Worm (Caenorhabditis elegans): ENCODE results near the gene perm-3.
A peak's percentile ranks its signal among the peaks of the same experiment; 100 is the strongest.

perm-3 gene

ce11 chrIV:5380140-5380539 is 14.5 kb downstream of the perm-3 start:
- peak; percentile 67 for TF ChIP-seq nhr-80 (tag; optimal IDR thresholded peaks at IDR 0.05)
- TF ChIP-seq ceh-79 (tag; optimal IDR thresholded peaks at IDR 0.05), result no peak

ce11 chrIV:5377062-5377461 is 17.5 kb downstream of the perm-3 start, which contains the start of gene elo-5:
elo-5 (minus strand) TSS chrIV:5377117.
- peak; percentile 77 for TF ChIP-seq nhr-80 (tag; optimal IDR thresholded peaks at IDR 0.05)
- no peak for TF ChIP-seq repo-1 (tag; optimal IDR thresholded peaks at IDR 0.05)

DNA sequence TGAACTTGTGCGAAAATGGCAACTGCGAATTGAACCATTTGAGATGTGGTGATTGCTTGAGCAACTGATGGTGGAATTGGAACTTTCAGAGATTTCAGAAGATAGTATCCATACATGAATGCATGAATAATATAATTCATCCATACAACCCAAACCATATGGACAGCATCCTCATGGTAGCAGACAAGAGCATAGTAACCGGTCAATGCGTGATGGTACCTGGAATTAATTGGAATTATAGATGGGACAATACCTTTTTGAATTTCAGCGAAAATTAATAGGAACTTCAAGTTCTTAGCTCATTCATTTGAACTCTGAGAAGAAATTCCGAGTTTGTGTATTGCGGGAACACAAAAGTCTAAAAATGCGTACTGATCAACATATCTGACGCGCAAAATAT is 19.7 kb downstream of the perm-3 start:
- TF ChIP-seq F52B5.7 (tag; optimal IDR thresholded peaks at IDR 0.05), result peak; percentile 51
- TF ChIP-seq Y53G8AR.9 (GFP tag; conservative IDR thresholded peaks at IDR 0.05), result 0 out of 2 replicates have a peak, but pooled peaks have one; percentile 9
- TF ChIP-seq zim-3 (tag; optimal IDR thresholded peaks at IDR 0.05), result peak; percentile 35
- 0 out of 2 replicates have a peak, but pooled peaks have one; percentile 4 for TF ChIP-seq cebp-2 (GFP tag; IDR thresholded peaks at IDR 0.05)
- 0 out of 2 replicates have a peak, but pooled peaks have one; percentile 7 for TF ChIP-seq Y56A3A.18 (GFP tag; IDR thresholded peaks at IDR 0.05)
- no peak for TF ChIP-seq snpc-1.1 (tag; optimal IDR thresholded peaks at IDR 0.05; ENCODE audit: insufficient read depth)

DNA sequence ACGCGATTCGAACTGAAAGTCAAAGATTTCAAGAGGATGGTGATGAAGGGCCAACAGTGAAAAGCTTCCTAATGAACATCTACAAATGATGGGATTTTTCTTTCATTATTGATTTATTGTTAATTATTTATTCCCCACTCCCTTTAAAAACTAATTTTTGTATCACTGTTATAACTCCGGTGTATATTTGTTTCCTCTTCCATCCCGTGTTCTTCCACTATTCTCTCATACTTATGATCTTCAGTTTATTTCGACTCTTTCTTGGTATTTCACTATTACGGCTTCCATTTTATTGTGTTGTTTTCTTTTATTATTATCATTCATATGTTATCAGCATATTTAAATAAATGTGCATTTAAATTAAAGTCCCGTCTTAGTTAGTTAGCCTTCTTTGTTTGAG is 20.3 kb downstream of the perm-3 start:
- TF ChIP-seq nhr-80 (tag; optimal IDR thresholded peaks at IDR 0.05) (peak; percentile 66), snpc-1.3 (tag; optimal IDR thresholded peaks at IDR 0.05; ENCODE audit: insufficient read depth) (peak; percentile 34), C17E4.6 (GFP tag; IDR thresholded peaks at IDR 0.05) (no peak), madf-10 (tag; optimal IDR thresholded peaks at IDR 0.05) (no peak), let-607 (tag; optimal IDR thresholded peaks at IDR 0.05) (no peak), rpc-1 (optimal IDR thresholded peaks at IDR 0.05) (no peak), rpc-1 (tag; optimal IDR thresholded peaks at IDR 0.05) (no peak), zim-3 (tag; optimal IDR thresholded peaks at IDR 0.05) (no peak), C06A6.2 (GFP tag; conservative IDR thresholded peaks at IDR 0.05) (0 out of 2 replicates have a peak, but pooled peaks have one; percentile 6), F23B12.7 (tag; optimal IDR thresholded peaks at IDR 0.05; ENCODE audit: insufficient read depth) (peak; percentile 47), ZK185.1 (tag; optimal IDR thresholded peaks at IDR 0.05; ENCODE audit: poor library complexity, severe bottlenecking) (peak; percentile 24), ztf-18 (tag; optimal IDR thresholded peaks at IDR 0.05) (no peak), nhr-90 (tag; optimal IDR thresholded peaks at IDR 0.05) (peak; percentile 44), lir-1 (GFP tag; conservative IDR thresholded peaks at IDR 0.05) (no peak)

DNA sequence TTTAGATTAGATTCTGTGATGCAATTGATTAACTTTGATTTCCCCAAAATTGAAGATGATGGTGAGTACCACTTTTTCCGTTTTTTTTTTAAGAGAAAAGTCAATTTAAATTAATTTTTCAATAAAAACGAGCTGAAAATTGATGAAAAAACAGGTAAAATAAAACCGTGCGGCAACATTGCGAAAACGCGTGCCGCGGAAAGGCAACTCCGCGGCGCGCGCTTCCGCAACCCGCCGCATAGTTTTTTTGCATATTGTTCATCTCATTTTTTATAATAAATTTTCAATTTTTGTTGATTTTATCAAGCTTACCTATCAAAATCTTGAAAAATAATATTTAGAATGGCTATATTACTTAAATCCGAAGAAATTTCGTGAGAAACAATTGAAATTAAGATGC is 23.7 kb downstream of the perm-3 start:
- no peak for TF ChIP-seq snpc-4 (GFP tag; optimal IDR thresholded peaks at IDR 0.05)
- peak in 2 of 4 experiments; percentile 65 to 78 for TF ChIP-seq snpc-4 (tag; optimal IDR thresholded peaks at IDR 0.05)
- TF ChIP-seq attf-3 (GFP tag; conservative IDR thresholded peaks at IDR 0.05), result no peak
- no peak for TF ChIP-seq cebp-1 (GFP tag; IDR thresholded peaks at IDR 0.05)
- TF ChIP-seq cebp-1 (tag; optimal IDR thresholded peaks at IDR 0.05), result peak; percentile 6
- peak; percentile 9 for TF ChIP-seq lsl-1 (GFP tag; optimal IDR thresholded peaks at IDR 0.05)
- TF ChIP-seq ets-4 (GFP tag; optimal IDR thresholded peaks at IDR 0.05), result no peak
- no peak for TF ChIP-seq C17E4.6 (GFP tag; IDR thresholded peaks at IDR 0.05)
- TF ChIP-seq madf-3 (GFP tag; IDR thresholded peaks at IDR 0.05), result no peak
- TF ChIP-seq efl-1 (GFP tag; optimal IDR thresholded peaks at IDR 0.05), result peak; percentile 12
- peak; percentile 18 for TF ChIP-seq snpc-1.3 (tag; optimal IDR thresholded peaks at IDR 0.05; ENCODE audit: insufficient read depth)
- TF ChIP-seq snpc-1.1 (tag; optimal IDR thresholded peaks at IDR 0.05; ENCODE audit: insufficient read depth), result no peak
- no peak for TF ChIP-seq zfh-2 (GFP tag; conservative IDR thresholded peaks at IDR 0.05)
- TF ChIP-seq ceh-100 (GFP tag; IDR thresholded peaks at IDR 0.05), result 0 out of 2 replicates have a peak, but pooled peaks have one; percentile 26
- no peak for TF ChIP-seq F37B4.10 (GFP tag; IDR thresholded peaks at IDR 0.05)
- TF ChIP-seq rpc-1 (optimal IDR thresholded peaks at IDR 0.05), result peak; percentile 14
- no peak for TF ChIP-seq rpc-1 (tag; optimal IDR thresholded peaks at IDR 0.05)
- no peak for TF ChIP-seq lin-54 (GFP tag; optimal IDR thresholded peaks at IDR 0.05)
- TF ChIP-seq attf-6 (GFP tag; IDR thresholded peaks at IDR 0.05), result no peak

Measured in whole organism, young adult.